Fruit fly (Drosophila melanogaster) whole organism, embryonic: ENCODE measurements around the gene neur.

Experiments
- ATbp ChIP-seq: fragments of 200-800 bp; sonication (Bioruptor generic); optimal IDR thresholded peaks from 2 replicates; lab custom pipeline; 2017; ENCODE audit warnings: missing biosample characterization, mild to moderate bottlenecking, missing genetic modification characterization, missing genetic modification reagents
- Ada2b ChIP-seq: fragments of 200-800 bp; sonication (Bioruptor generic); IDR thresholded peaks from 2 replicates; pipeline ENCODE4 v1.3.6; 2022; ENCODE audit warnings: missing biosample characterization, missing genetic modification characterization
- Atf3 ChIP-seq: fragments of 200-800 bp; sonication (Bioruptor generic); optimal IDR thresholded peaks from 3 replicates; lab custom pipeline; 2016; ENCODE audit warnings: missing biosample characterization, missing genetic modification characterization
- Bteb2 ChIP-seq: fragments of 200-800 bp; sonication (Bioruptor generic); optimal IDR thresholded peaks from 2 replicates; lab custom pipeline; 2016; ENCODE audit warnings: missing biosample characterization, missing genetic modification characterization
- CG10321 ChIP-seq: fragments of 200-800 bp; sonication (Bioruptor generic); IDR thresholded peaks from 2 replicates; pipeline ENCODE4 v1.3.6; 2022; ENCODE audit warnings: missing biosample characterization, missing genetic modification characterization
- CG11504 ChIP-seq: fragments of 200-800 bp; sonication (Bioruptor generic); optimal IDR thresholded peaks from 3 replicates; lab custom pipeline; 2019; ENCODE audit warnings: missing biosample characterization, mild to moderate bottlenecking, missing genetic modification characterization, moderate library complexity
- CG13424 ChIP-seq: fragments of 200-800 bp; sonication (Bioruptor generic); optimal IDR thresholded peaks from 2 replicates; lab custom pipeline; 2019; ENCODE audit warnings: missing biosample characterization, mild to moderate bottlenecking, missing genetic modification characterization, moderate library complexity
- CG18011 ChIP-seq: fragments of 200-800 bp; sonication (Bioruptor generic); optimal IDR thresholded peaks from 2 replicates; lab custom pipeline; 2017; ENCODE audit warnings: missing biosample characterization, missing genetic modification characterization, mild to moderate bottlenecking, moderate library complexity, missing genotype
- CG3995 ChIP-seq: fragments of 200-800 bp; sonication (Bioruptor generic); optimal IDR thresholded peaks from 3 replicates; lab custom pipeline; 2016; ENCODE audit warnings: missing biosample characterization, missing genetic modification characterization
- CG4282 ChIP-seq: fragments of 200-800 bp; sonication (Bioruptor generic); optimal IDR thresholded peaks from 2 replicates; lab custom pipeline; 2016; ENCODE audit warnings: missing biosample characterization, missing genetic modification characterization
- CG4707 ChIP-seq: fragments of 200-800 bp; sonication (Bioruptor generic); optimal IDR thresholded peaks from 2 replicates; lab custom pipeline; 2018; ENCODE audit warnings: missing biosample characterization, mild to moderate bottlenecking, missing genetic modification characterization, moderate library complexity
- CG6254 ChIP-seq: fragments of 200-800 bp; sonication (Bioruptor generic); optimal IDR thresholded peaks from 3 replicates; lab custom pipeline; 2017; ENCODE audit warnings: mild to moderate bottlenecking, missing biosample characterization, missing genetic modification reagents, missing genetic modification characterization
- CG6765 ChIP-seq: fragments of 200-800 bp; sonication (Bioruptor generic); optimal IDR thresholded peaks from 3 replicates; lab custom pipeline; 2017; ENCODE audit warnings: missing biosample characterization, mild to moderate bottlenecking, missing genetic modification characterization
- CG7556 ChIP-seq: fragments of 200-800 bp; sonication (Bioruptor generic); optimal IDR thresholded peaks from 2 replicates; lab custom pipeline; 2017; ENCODE audit warnings: missing biosample characterization, mild to moderate bottlenecking, missing genetic modification characterization
- CG7745 ChIP-seq: fragments of 200-800 bp; sonication (Bioruptor generic); optimal IDR thresholded peaks from 2 replicates; lab custom pipeline; 2018; ENCODE audit warnings: missing biosample characterization, mild to moderate bottlenecking, missing genetic modification characterization, moderate library complexity
- CG7839 ChIP-seq: fragments of 200-800 bp; sonication (Bioruptor generic); optimal IDR thresholded peaks from 3 replicates; lab custom pipeline; 2018; ENCODE audit warnings: missing biosample characterization, mild to moderate bottlenecking, missing genetic modification characterization, moderate library complexity
- CG9932 ChIP-seq: fragments of 200-800 bp; sonication (Bioruptor generic); IDR thresholded peaks from 2 replicates; pipeline ENCODE4 v1.3.6; 2022; ENCODE audit warnings: missing biosample characterization, missing genetic modification characterization
- CHES-1-like ChIP-seq: fragments of 200-800 bp; sonication (Bioruptor generic); optimal IDR thresholded peaks from 2 replicates; lab custom pipeline; 2016; ENCODE audit warnings: missing biosample characterization, missing genetic modification characterization
- Chrac-16 ChIP-seq: fragments of 200-800 bp; sonication (Bioruptor generic); optimal IDR thresholded peaks from 3 replicates; lab custom pipeline; 2016; ENCODE audit warnings: missing biosample characterization, missing genetic modification characterization
- Dad ChIP-seq: fragments of 200-800 bp; sonication (Bioruptor generic); optimal IDR thresholded peaks from 3 replicates; lab custom pipeline; 2016; ENCODE audit warnings: missing biosample characterization, missing genetic modification characterization
- Fer1 ChIP-seq: fragments of 200-800 bp; sonication (Bioruptor generic); optimal IDR thresholded peaks from 2 replicates; lab custom pipeline; 2017; ENCODE audit warnings: missing biosample characterization, mild to moderate bottlenecking, missing genetic modification characterization
- HLH54F ChIP-seq: fragments of 200-800 bp; sonication (Bioruptor generic); optimal IDR thresholded peaks from 3 replicates; lab custom pipeline; 2016; ENCODE audit warnings: missing biosample characterization, missing genetic modification characterization
- Hand ChIP-seq: fragments of 200-800 bp; sonication (Bioruptor generic); optimal IDR thresholded peaks from 2 replicates; lab custom pipeline; 2017; ENCODE audit warnings: mild to moderate bottlenecking, missing biosample characterization, missing genetic modification reagents, missing genetic modification characterization
- Hey ChIP-seq: fragments of 200-800 bp; sonication (Bioruptor generic); optimal IDR thresholded peaks from 3 replicates; lab custom pipeline; 2018; ENCODE audit warnings: missing biosample characterization, mild to moderate bottlenecking, missing genetic modification characterization
- HmgZ ChIP-seq: fragments of 200-800 bp; sonication (Bioruptor generic); optimal IDR thresholded peaks from 2 replicates; lab custom pipeline; 2018; ENCODE audit warnings: missing biosample characterization, mild to moderate bottlenecking, missing genetic modification characterization
- NC2β ChIP-seq: fragments of 200-800 bp; sonication (Bioruptor generic); optimal IDR thresholded peaks from 2 replicates; lab custom pipeline; 2016; ENCODE audit warnings: missing biosample characterization, missing genetic modification characterization
- NfI ChIP-seq: fragments of 200-800 bp; sonication (Bioruptor generic); optimal IDR thresholded peaks from 3 replicates; lab custom pipeline; 2018; ENCODE audit warnings: missing biosample characterization, mild to moderate bottlenecking, missing genetic modification characterization, moderate library complexity
- Pdp1 ChIP-seq, 2 experiments: fragments of 200-800 bp; sonication (Bioruptor generic); optimal IDR thresholded peaks; 3 replicates each; lab custom pipeline; 2016; ENCODE audit warnings: missing biosample characterization in 2 of 2, missing genetic modification characterization in 2 of 2, mild to moderate bottlenecking in 1 of 2, moderate library complexity in 1 of 2
- Sry-β ChIP-seq: fragments of 200-800 bp; sonication (Bioruptor generic); optimal IDR thresholded peaks from 2 replicates; lab custom pipeline; 2018; ENCODE audit warnings: missing biosample characterization, mild to moderate bottlenecking, missing genetic modification characterization, moderate library complexity
- Ssrp ChIP-seq: fragments of 200-800 bp; sonication (Bioruptor generic); optimal IDR thresholded peaks from 2 replicates; lab custom pipeline; 2018; ENCODE audit warnings: missing biosample characterization, mild to moderate bottlenecking, missing genetic modification characterization, moderate library complexity
- ap ChIP-seq: fragments of 200-800 bp; sonication (Bioruptor generic); IDR thresholded peaks from 2 replicates; pipeline ENCODE4 v1.3.6; 2022; ENCODE audit warnings: missing biosample characterization, missing genetic modification characterization
- cato ChIP-seq: fragments of 200-800 bp; sonication (Bioruptor generic); optimal IDR thresholded peaks from 2 replicates; lab custom pipeline; 2016; ENCODE audit warnings: missing biosample characterization, missing genetic modification characterization, borderline replicate concordance
- chn ChIP-seq: fragments of 200-800 bp; sonication (Bioruptor generic); optimal IDR thresholded peaks from 2 replicates; lab custom pipeline; 2016; ENCODE audit warnings: missing biosample characterization, missing genetic modification characterization
- dmrt99B ChIP-seq: fragments of 200-800 bp; sonication (Bioruptor generic); optimal IDR thresholded peaks from 2 replicates; lab custom pipeline; 2018; ENCODE audit warnings: missing biosample characterization, mild to moderate bottlenecking, missing genetic modification characterization, moderate library complexity
- fd64A ChIP-seq: fragments of 200-800 bp; sonication (Bioruptor generic); optimal IDR thresholded peaks from 3 replicates; lab custom pipeline; 2018; ENCODE audit warnings: missing biosample characterization, mild to moderate bottlenecking, missing genetic modification characterization
- ftz-f1 ChIP-seq: fragments of 200-800 bp; sonication (Bioruptor generic); optimal IDR thresholded peaks from 2 replicates; lab custom pipeline; 2016; ENCODE audit warnings: missing biosample characterization, missing genetic modification characterization
- fu2 ChIP-seq: fragments of 200-800 bp; sonication (Bioruptor generic); optimal IDR thresholded peaks from 2 replicates; lab custom pipeline; 2016; ENCODE audit warnings: missing biosample characterization, missing genetic modification characterization
- gcm2 ChIP-seq: fragments of 200-800 bp; sonication (Bioruptor generic); optimal IDR thresholded peaks from 2 replicates; lab custom pipeline; 2016; ENCODE audit warnings: missing biosample characterization, missing genetic modification characterization
- grau ChIP-seq: fragments of 200-800 bp; optimal IDR thresholded peaks from 3 replicates; lab custom pipeline; 2019; ENCODE audit warnings: missing biosample characterization, mild to moderate bottlenecking, missing genetic modification characterization, moderate library complexity
- gro ChIP-seq: fragments of 200-800 bp; sonication (Bioruptor generic); optimal IDR thresholded peaks from 2 replicates; lab custom pipeline; 2016; ENCODE audit warnings: missing biosample characterization, missing genetic modification characterization
- insv ChIP-seq, 2 experiments: fragments of 200-800 bp; sonication (Bioruptor generic); optimal IDR thresholded peaks; 3 replicates each; lab custom pipeline; 2016 to 2018; ENCODE audit warnings: missing biosample characterization in 2 of 2, missing genetic modification characterization in 2 of 2
- kay ChIP-seq: fragments of 200-800 bp; sonication (Bioruptor generic); optimal IDR thresholded peaks from 2 replicates; lab custom pipeline; 2016; ENCODE audit warnings: missing biosample characterization, missing genetic modification characterization
- klu ChIP-seq: fragments of 200-800 bp; sonication (Bioruptor generic); IDR thresholded peaks from 2 replicates; pipeline ENCODE4 v1.3.6; 2022; ENCODE audit warnings: missing biosample characterization, missing genetic modification characterization
- lbe ChIP-seq: fragments of 200-800 bp; sonication (Bioruptor generic); optimal IDR thresholded peaks from 2 replicates; lab custom pipeline; 2016; ENCODE audit warnings: missing biosample characterization, mild to moderate bottlenecking, missing genetic modification characterization
- lilli ChIP-seq: fragments of 200-800 bp; sonication (Bioruptor generic); optimal IDR thresholded peaks from 3 replicates; lab custom pipeline; 2016; ENCODE audit warnings: missing biosample characterization, missing genetic modification characterization
- maf-S ChIP-seq: fragments of 200-800 bp; sonication (Bioruptor generic); optimal IDR thresholded peaks from 2 replicates; lab custom pipeline; 2016; ENCODE audit warnings: missing biosample characterization, missing genetic modification characterization
- nau ChIP-seq: fragments of 200-800 bp; sonication (Bioruptor generic); optimal IDR thresholded peaks from 3 replicates; lab custom pipeline; 2017; ENCODE audit warnings: missing biosample characterization, mild to moderate bottlenecking, missing genetic modification characterization, missing genetic modification reagents
- scrt ChIP-seq: fragments of 200-800 bp; sonication (Bioruptor generic); optimal IDR thresholded peaks from 2 replicates; lab custom pipeline; 2018; ENCODE audit warnings: missing biosample characterization, mild to moderate bottlenecking, missing genetic modification characterization, moderate library complexity
- tap ChIP-seq: fragments of 200-800 bp; optimal IDR thresholded peaks from 3 replicates; lab custom pipeline; 2019; ENCODE audit warnings: missing biosample characterization, mild to moderate bottlenecking, missing genetic modification characterization, moderate library complexity
- wek ChIP-seq: fragments of 200-800 bp; sonication (Bioruptor generic); optimal IDR thresholded peaks from 3 replicates; lab custom pipeline; 2018; ENCODE audit warnings: missing biosample characterization, mild to moderate bottlenecking, missing genetic modification characterization, moderate library complexity
- yki ChIP-seq: fragments of >200 bp; optimal IDR thresholded peaks from 3 replicates; lab custom pipeline; 2018

neur gene

dm6 chr3R:9053021-9053420 is 13.8 kb upstream of the neur start (continued):
- TF ChIP-seq gro (GFP tag; lab: Kevin White, UChicago), result peak; percentile 73
- no peak for TF ChIP-seq CG9932 (GFP tag; lab: Robert Waterston, UW)
- TF ChIP-seq Atf3 (GFP tag; lab: Kevin White, UChicago), result peak; percentile 28
- peak; percentile 21 for TF ChIP-seq Bteb2
- TF ChIP-seq Chrac-16 (GFP tag; lab: Kevin White, UChicago), result peak; percentile 35
- peak; percentile 31 for TF ChIP-seq NfI (GFP tag; lab: Kevin White, UChicago)
- TF ChIP-seq CG4282 (GFP tag; lab: Kevin White, UChicago), result peak; percentile 62
- TF ChIP-seq Pdp1 (GFP tag; optimal IDR thresholded peaks at IDR 0.05; lab: Kevin White, UChicago), result peak; percentile 46 to 67
- TF ChIP-seq HmgZ, result peak; percentile 83
- peak; percentile 84 for TF ChIP-seq Fer1 (GFP tag; lab: Kevin White, UChicago)
- TF ChIP-seq wek (GFP tag; lab: Kevin White, UChicago), result peak; percentile 51
- no peak for TF ChIP-seq Ssrp (tag; lab: Kevin White, UChicago)
- peak; percentile 3 for TF ChIP-seq CG13424 (tag; lab: Kevin White, UChicago)
- TF ChIP-seq chn (GFP tag; lab: Kevin White, UChicago), result peak; percentile 73
- TF ChIP-seq NC2β (GFP tag; lab: Kevin White, UChicago), result peak; percentile 39
- TF ChIP-seq gcm2, result peak; percentile 70
- TF ChIP-seq nau (GFP tag; lab: Kevin White, UChicago), result peak; percentile 62
- no peak for TF ChIP-seq CG6765 (GFP tag; lab: Kevin White, UChicago)
- no peak for TF ChIP-seq klu
- peak; percentile 64 for TF ChIP-seq CHES-1-like (GFP tag; lab: Kevin White, UChicago)
- no peak for TF ChIP-seq ATbp (GFP tag; lab: Kevin White, UChicago)
- no peak for TF ChIP-seq CG3995 (GFP tag; lab: Kevin White, UChicago)
- TF ChIP-seq grau, result peak; percentile 35
- TF ChIP-seq CG6254, result peak; percentile 17
- peak; percentile 42 for TF ChIP-seq CG4707 (GFP tag; lab: Kevin White, UChicago)
- TF ChIP-seq tap (tag; lab: Kevin White, UChicago), result peak; percentile 44
- TF ChIP-seq lilli (GFP tag; lab: Kevin White, UChicago), result peak; percentile 85
- peak; percentile 24 for TF ChIP-seq CG7839 (tag; lab: Kevin White, UChicago)
- TF ChIP-seq CG11504 (tag; lab: Kevin White, UChicago), result peak; percentile 8
- no peak for TF ChIP-seq cato (GFP tag; lab: Kevin White, UChicago)
- TF ChIP-seq lbe, result peak; percentile 64
- TF ChIP-seq fd64A (GFP tag; lab: Kevin White, UChicago), result peak; percentile 57
- TF ChIP-seq ap (GFP tag; lab: Robert Waterston, UW), result no peak
- peak; percentile 28 for TF ChIP-seq Dad
- no peak for TF ChIP-seq Sry-β (GFP tag; lab: Kevin White, UChicago)
- TF ChIP-seq dmrt99B (tag; lab: Kevin White, UChicago), result peak; percentile 33
- TF ChIP-seq Ada2b (GFP tag; lab: Robert Waterston, UW), result no peak
- TF ChIP-seq ftz-f1 (GFP tag; lab: Kevin White, UChicago), result peak; percentile 84
- no peak for TF ChIP-seq CG10321 (GFP tag; lab: Robert Waterston, UW)
- TF ChIP-seq kay (GFP tag; lab: Kevin White, UChicago), result peak; percentile 82
- TF ChIP-seq CG7556, result peak; percentile 28
- peak; percentile 36 for TF ChIP-seq fu2 (GFP tag; lab: Kevin White, UChicago)
- peak; percentile 73 for TF ChIP-seq maf-S
- peak; percentile 62 for TF ChIP-seq scrt (GFP tag; lab: Kevin White, UChicago)
- peak; percentile 51 for TF ChIP-seq CG7745 (tag; lab: Kevin White, UChicago)
- peak; percentile 51 for TF ChIP-seq HLH54F (GFP tag; lab: Kevin White, UChicago)
- TF ChIP-seq Hey (tag; lab: Kevin White, UChicago), result no peak
- no peak for TF ChIP-seq insv (GFP tag; optimal IDR thresholded peaks at IDR 0.05; lab: Kevin White, UChicago)
- peak; percentile 65 for TF ChIP-seq yki (lab: Kevin White, UChicago)
- TF ChIP-seq Hand (GFP tag; lab: Kevin White, UChicago), result peak; percentile 72
- TF ChIP-seq CG18011 (GFP tag; lab: Kevin White, UChicago), result peak; percentile 1
